Fruit fly (Drosophila melanogaster) S2 (cell line): ENCODE results near the gene CG13360.

Source experiments
- CG8478 ChIP-seq: fragments of >200 bp; optimal IDR thresholded peaks from 2 replicates; lab custom pipeline; 2018
- CTCF ChIP-seq, 2 experiments: fragments of >200 bp; optimal IDR thresholded peaks; 2 replicates each; lab custom pipeline; 2018

dm6 chrX:805907-806306, 16.0 kb upstream of the CG13360 start, which contains the start of gene Sec22:
- TF ChIP-seq CTCF (optimal IDR thresholded peaks at IDR 0.05; lab: Kevin White, UChicago) = no peak
- TF ChIP-seq CG8478 (lab: Kevin White, UChicago) = no peak
